Worm (Caenorhabditis elegans) whole organism, L2 larva: Measurements from ENCODE around the gene M03C11.9.

ENCODE experiments used
- C34F6.9 ChIP-seq: fragments of 150-350 bp; optimal IDR thresholded peaks from 2 replicates; lab custom pipeline; 2014; ENCODE audit warnings: missing biosample characterization, missing genetic modification characterization
- F13H6.1 ChIP-seq: sonication (generic microtip); optimal IDR thresholded peaks from 2 replicates; lab custom pipeline; 2016; ENCODE audit warnings: missing genetic modification characterization, missing compliant biosample characterization
- R02D3.7 ChIP-seq: fragments of 150-350 bp; optimal IDR thresholded peaks from 2 replicates; lab custom pipeline; 2014; ENCODE audit warnings: missing biosample characterization, missing genetic modification characterization
- aly-2 ChIP-seq: fragments of 150-350 bp; optimal IDR thresholded peaks from 2 replicates; lab custom pipeline; 2014; ENCODE audit warnings: missing biosample characterization, missing genetic modification characterization
- ama-1 ChIP-seq: fragments of 150-350 bp; optimal IDR thresholded peaks from 2 replicates; lab custom pipeline; 2018; ENCODE audit warnings: inconsistent platforms
- ceh-16 ChIP-seq: fragments of 150-350 bp; optimal IDR thresholded peaks from 2 replicates; lab custom pipeline; 2014; ENCODE audit warnings: missing biosample characterization, missing genetic modification characterization
- ceh-82 ChIP-seq: fragments of 150-350 bp; optimal IDR thresholded peaks from 2 replicates; lab custom pipeline; 2014; ENCODE audit warnings: missing biosample characterization, missing genetic modification characterization
- crh-2 ChIP-seq: sonication (generic microtip); optimal IDR thresholded peaks from 2 replicates; lab custom pipeline; 2017; ENCODE audit warnings: missing biosample characterization, missing genetic modification characterization
- dmd-4 ChIP-seq: sonication (generic microtip); optimal IDR thresholded peaks from 2 replicates; lab custom pipeline; 2017; ENCODE audit warnings: missing biosample characterization, missing genetic modification characterization
- egl-27 ChIP-seq: sonication (generic microtip); optimal IDR thresholded peaks from 3 replicates; lab custom pipeline; 2017; ENCODE audit warnings: missing biosample characterization, missing genetic modification reagents, missing genetic modification characterization
- fos-1 ChIP-seq: fragments of 150-350 bp; optimal IDR thresholded peaks from 2 replicates; lab custom pipeline; 2014; ENCODE audit warnings: missing biosample characterization, missing genetic modification characterization
- gmeb-1 ChIP-seq: fragments of 150-350 bp; optimal IDR thresholded peaks from 2 replicates; lab custom pipeline; 2014; ENCODE audit warnings: missing biosample characterization, missing genetic modification characterization
- lin-39 ChIP-seq: fragments of 150-350 bp; optimal IDR thresholded peaks from 2 replicates; lab custom pipeline; 2014; ENCODE audit warnings: missing biosample characterization, missing genetic modification reagents, missing genetic modification characterization
- lsy-2 ChIP-seq, 2 experiments: fragments of 150-350 bp in 1 of 2; sonication (generic microtip) in 1 of 2; optimal IDR thresholded peaks; 2 replicates each; lab custom pipeline; 2014 to 2017; ENCODE audit warnings: missing biosample characterization in 2 of 2, missing genetic modification characterization in 2 of 2
- mab-5 ChIP-seq: fragments of 150-350 bp; optimal IDR thresholded peaks from 2 replicates; lab custom pipeline; 2014; ENCODE audit warnings: missing biosample characterization, missing genetic modification characterization
- mdl-1 ChIP-seq, 2 experiments: fragments of 150-350 bp in 1 of 2; sonication (generic microtip) in 1 of 2; optimal IDR thresholded peaks; 2 replicates each; lab custom pipeline; 2017; ENCODE audit warnings: missing biosample characterization in 2 of 2, missing genetic modification characterization in 2 of 2
- nhr-11 ChIP-seq: fragments of 150-350 bp; optimal IDR thresholded peaks from 2 replicates; lab custom pipeline; 2014; ENCODE audit warnings: missing biosample characterization, missing genetic modification characterization
- nhr-21 ChIP-seq: fragments of 150-350 bp; optimal IDR thresholded peaks from 2 replicates; lab custom pipeline; 2014; ENCODE audit warnings: missing biosample characterization, missing genetic modification characterization
- nhr-23 ChIP-seq: fragments of 150-350 bp; optimal IDR thresholded peaks from 2 replicates; lab custom pipeline; 2014; ENCODE audit warnings: missing biosample characterization, missing genetic modification reagents, missing genetic modification characterization
- nhr-237 ChIP-seq: fragments of 150-350 bp; optimal IDR thresholded peaks from 2 replicates; lab custom pipeline; 2014; ENCODE audit warnings: missing biosample characterization, missing genetic modification characterization
- nhr-25 ChIP-seq: fragments of 150-350 bp; sonication (generic microtip); optimal IDR thresholded peaks from 3 replicates; lab custom pipeline; 2014; ENCODE audit warnings: missing biosample characterization, missing genetic modification characterization
- nhr-77 ChIP-seq: fragments of 150-350 bp; optimal IDR thresholded peaks from 2 replicates; lab custom pipeline; 2014; ENCODE audit warnings: missing biosample characterization, missing genetic modification characterization
- sem-4 ChIP-seq: fragments of 150-350 bp; optimal IDR thresholded peaks from 2 replicates; lab custom pipeline; 2014; ENCODE audit warnings: missing biosample characterization, missing genetic modification reagents, missing genetic modification characterization
- sma-3 ChIP-seq: sonication (generic microtip); optimal IDR thresholded peaks from 2 replicates; lab custom pipeline; 2016; ENCODE audit warnings: missing genetic modification reagents, missing genetic modification characterization, missing compliant biosample characterization
- sma-9 ChIP-seq, 2 experiments: fragments of 150-350 bp in 1 of 2; sonication (generic microtip) in 1 of 2; optimal IDR thresholded peaks; 2 replicates each; lab custom pipeline; 2014 to 2016; ENCODE audit warnings: missing genetic modification characterization in 2 of 2, mild to moderate bottlenecking in 1 of 2, missing biosample characterization in 1 of 2, missing compliant biosample characterization in 1 of 2, missing genetic modification reagents in 1 of 2, moderate library complexity in 1 of 2
- unc-39 ChIP-seq: fragments of 150-350 bp; optimal IDR thresholded peaks from 2 replicates; lab custom pipeline; 2014; ENCODE audit warnings: missing biosample characterization, missing genetic modification characterization
- unc-55 ChIP-seq: fragments of 150-350 bp; sonication (generic microtip); optimal IDR thresholded peaks from 3 replicates; lab custom pipeline; 2014; ENCODE audit warnings: missing biosample characterization, missing genetic modification reagents, missing genetic modification characterization
- unc-62 ChIP-seq: fragments of 150-350 bp; optimal IDR thresholded peaks from 2 replicates; lab custom pipeline; 2014; ENCODE audit warnings: missing biosample characterization, missing genetic modification reagents, missing genetic modification characterization
- ztf-1 ChIP-seq: fragments of 200-800 bp; sonication (Bioruptor generic); conservative IDR thresholded peaks from 2 replicates; pipeline ENCODE4 v1.3.6; 2022; ENCODE audit warnings: missing genetic modification characterization, missing compliant biosample characterization
- ztf-11 ChIP-seq: sonication (generic microtip); optimal IDR thresholded peaks from 2 replicates; lab custom pipeline; 2017; ENCODE audit warnings: missing biosample characterization, missing genetic modification characterization

M03C11.9 gene

ce11 chrIII:10357598-10358186, 33.8 kb downstream of the M03C11.9 start, which contains the start of gene umps-1 (continued):
- TF ChIP-seq lin-39 (tag; lab: Kevin White, UChicago) (no peak), nhr-21 (tag; lab: Kevin White, UChicago) (peak; percentile 71), lsy-2 (tag; optimal IDR thresholded peaks at IDR 0.05; lab: Kevin White, UChicago) (peak; percentile 93 to 99), gmeb-1 (tag; lab: Kevin White, UChicago) (peak; percentile 98), nhr-25 (tag; lab: Kevin White, UChicago) (no peak), unc-55 (GFP tag; lab: Kevin White, UChicago) (peak; percentile 82), sem-4 (peak; percentile 74), ama-1 (lab: Kevin White, UChicago) (no peak), nhr-77 (tag; lab: Kevin White, UChicago) (no peak), unc-62 (no peak), mab-5 (peak; percentile 34), unc-39 (tag; lab: Kevin White, UChicago) (no peak), dmd-4 (tag; lab: Kevin White, UChicago) (no peak), sma-9 (GFP tag; optimal IDR thresholded peaks at IDR 0.05; lab: Kevin White, UChicago) (peak; percentile 69), sma-9 (tag; optimal IDR thresholded peaks at IDR 0.05; lab: Kevin White, UChicago) (no peak), mdl-1 (tag; optimal IDR thresholded peaks at IDR 0.05; lab: Kevin White, UChicago) (no peak), nhr-11 (tag; lab: Kevin White, UChicago) (no peak), egl-27 (tag; lab: Kevin White, UChicago) (no peak), ztf-1 (GFP tag; lab: Robert Waterston, UW) (no peak), F13H6.1 (tag; lab: Kevin White, UChicago) (peak; percentile 37)
- TF ChIP-seq, all 48 proteins: peak for 16

- TF ChIP-seq sma-9 (GFP tag; optimal IDR thresholded peaks at IDR 0.05; lab: Kevin White, UChicago) = peak; percentile 54
- no peak for TF ChIP-seq sma-9 (tag; optimal IDR thresholded peaks at IDR 0.05; lab: Kevin White, UChicago)
- no peak for TF ChIP-seq nhr-11 (tag; lab: Kevin White, UChicago)
- TF ChIP-seq lin-39 (tag; lab: Kevin White, UChicago) = no peak
- TF ChIP-seq aly-2 = no peak
- TF ChIP-seq fos-1 (tag; lab: Kevin White, UChicago) = peak; percentile 75
- peak; percentile 37 for TF ChIP-seq gmeb-1 (tag; lab: Kevin White, UChicago)
- peak; percentile 38 for TF ChIP-seq crh-2
Observed at ce11 chrIII:10355382-10355781, 36.1 kb downstream of the M03C11.9 start, which contains the start of gene spp-1. Gene spp-1 (minus strand): TSS chrIII:10355668.

ce11 chrIII:10354591-10354990, 36.9 kb downstream of the M03C11.9 start:
- TF ChIP-seq crh-2 = peak; percentile 25
- TF ChIP-seq sma-3 (GFP tag; lab: Kevin White, UChicago) = no peak

- TF ChIP-seq unc-62 (no peak), ceh-16 (tag; lab: Kevin White, UChicago) (no peak), sem-4 (no peak), gmeb-1 (tag; lab: Kevin White, UChicago) (no peak), ama-1 (lab: Kevin White, UChicago) (no peak), C34F6.9 (tag; lab: Kevin White, UChicago) (no peak), unc-55 (GFP tag; lab: Kevin White, UChicago) (no peak), ztf-11 (no peak), dmd-4 (tag; lab: Kevin White, UChicago) (no peak)
Observed at ce11 chrIII:10353423-10353822, 38.1 kb downstream of the M03C11.9 start.

- no peak for TF ChIP-seq mdl-1 (tag; optimal IDR thresholded peaks at IDR 0.05; lab: Kevin White, UChicago)
- TF ChIP-seq nhr-237 (tag; lab: Kevin White, UChicago) = no peak
- TF ChIP-seq sma-9 (GFP tag; optimal IDR thresholded peaks at IDR 0.05; lab: Kevin White, UChicago) = no peak
- TF ChIP-seq sma-9 (tag; optimal IDR thresholded peaks at IDR 0.05; lab: Kevin White, UChicago) = no peak
- TF ChIP-seq ama-1 (lab: Kevin White, UChicago) = no peak
- TF ChIP-seq lin-39 (tag; lab: Kevin White, UChicago) = no peak
- no peak for TF ChIP-seq unc-39 (tag; lab: Kevin White, UChicago)
- TF ChIP-seq ceh-82 (tag; lab: Kevin White, UChicago) = no peak
- TF ChIP-seq nhr-23 (tag; lab: Kevin White, UChicago) = no peak
- TF ChIP-seq R02D3.7 = no peak
- no peak for TF ChIP-seq F13H6.1 (tag; lab: Kevin White, UChicago)
Observed at ce11 chrIII:10351595-10352207, 39.8 kb downstream of the M03C11.9 start, which contains the start of gene T07C4.3. Gene T07C4.3 (plus strand): TSS chrIII:10352157.
